Worm (Caenorhabditis elegans) whole organism, early embryonic: ENCODE results near the gene srsx-17.

Experiments used
- B0310.2 ChIP-seq: sonication (generic microtip); optimal IDR thresholded peaks from 2 replicates; lab custom pipeline; 2016; ENCODE audit warnings: mild to moderate bottlenecking, missing genetic modification characterization, missing compliant biosample characterization
- F13C5.2 ChIP-seq: sonication (generic microtip); optimal IDR thresholded peaks from 2 replicates; lab custom pipeline; 2017; ENCODE audit warnings: mild to moderate bottlenecking, missing genetic modification characterization, inconsistent platforms, missing compliant biosample characterization
- ama-1 ChIP-seq: fragments of 150-350 bp; optimal IDR thresholded peaks from 2 replicates; lab custom pipeline; 2014
- ceh-13 ChIP-seq: fragments of 200-800 bp; sonication (Bioruptor generic); optimal IDR thresholded peaks from 2 replicates; lab custom pipeline; 2018; ENCODE audit warnings: mild to moderate bottlenecking, missing genetic modification characterization, missing compliant biosample characterization
- ceh-36 ChIP-seq: sonication (generic microtip); optimal IDR thresholded peaks from 2 replicates; lab custom pipeline; 2016; ENCODE audit warnings: missing genetic modification characterization, inconsistent platforms, missing compliant biosample characterization
- flt-1 ChIP-seq: fragments of 200-800 bp; sonication (Bioruptor generic); IDR thresholded peaks from 2 replicates; pipeline ENCODE4 v1.3.6; 2022; ENCODE audit warnings: missing genetic modification characterization, missing compliant biosample characterization
- hmbx-1 ChIP-seq: sonication (generic microtip); optimal IDR thresholded peaks from 2 replicates; lab custom pipeline; 2016; ENCODE audit warnings: mild to moderate bottlenecking, missing genetic modification characterization, missing compliant biosample characterization
- hnd-1 ChIP-seq: sonication (generic microtip); optimal IDR thresholded peaks from 2 replicates; lab custom pipeline; 2016; ENCODE audit warnings: missing genetic modification characterization, missing compliant biosample characterization
- pes-1 ChIP-seq: fragments of 200-800 bp; sonication (Bioruptor generic); IDR thresholded peaks from 2 replicates; pipeline ENCODE4 v1.3.6; 2022; ENCODE audit warnings: missing genetic modification reagents, missing genetic modification characterization, missing compliant biosample characterization
- scrt-1 ChIP-seq: fragments of 200-800 bp; sonication (Bioruptor generic); IDR thresholded peaks from 2 replicates; pipeline ENCODE4 v1.3.6; 2022; ENCODE audit warnings: missing genetic modification characterization, missing compliant biosample characterization
- sea-1 ChIP-seq: fragments of 200-800 bp; sonication (Bioruptor generic); conservative IDR thresholded peaks from 2 replicates; pipeline ENCODE4 v1.3.6; 2022; ENCODE audit warnings: missing genetic modification characterization, missing compliant biosample characterization
- tbx-11 ChIP-seq: fragments of 200-800 bp; sonication (Bioruptor generic); IDR thresholded peaks from 2 replicates; pipeline ENCODE4 v1.3.6; 2022; ENCODE audit warnings: missing genetic modification characterization, missing compliant biosample characterization
- tra-4 ChIP-seq: sonication (generic microtip); optimal IDR thresholded peaks from 2 replicates; lab custom pipeline; 2017; ENCODE audit warnings: missing genetic modification characterization, missing compliant biosample characterization

DNA sequence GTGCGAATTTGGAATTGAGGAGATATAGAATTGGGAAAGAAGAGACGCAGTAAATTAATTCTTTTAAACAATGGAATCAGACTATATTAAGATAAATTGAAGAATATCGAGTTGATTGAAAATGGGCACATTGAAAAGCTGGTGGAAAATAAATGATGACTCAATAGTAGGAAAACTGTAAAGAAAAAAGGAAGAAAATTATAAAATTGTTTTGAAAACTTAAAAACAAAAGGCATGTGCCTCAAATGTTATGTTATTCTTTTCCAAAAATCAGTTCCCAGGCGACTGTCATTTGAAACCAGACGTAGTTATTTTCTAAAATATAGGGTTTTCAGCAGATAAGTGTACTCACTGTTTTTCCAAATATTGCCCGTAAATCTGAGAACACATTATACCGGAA lies 7.6 kb upstream of the srsx-17 start, which contains the start of gene C04E6.12:
- TF ChIP-seq ama-1 (lab: Kevin White, UChicago) = no peak
- no peak for TF ChIP-seq F13C5.2 (tag; lab: Kevin White, UChicago)
- no peak for TF ChIP-seq ceh-13
- TF ChIP-seq pes-1 (GFP tag; lab: Robert Waterston, UW) = no peak
- TF ChIP-seq B0310.2 (tag; lab: Kevin White, UChicago) = no peak
- no peak for TF ChIP-seq hnd-1 (tag; lab: Kevin White, UChicago)
- TF ChIP-seq tra-4 (tag; lab: Kevin White, UChicago) = no peak
- no peak for TF ChIP-seq flt-1 (GFP tag; lab: Robert Waterston, UW)
- no peak for TF ChIP-seq sea-1 (GFP tag; lab: Robert Waterston, UW)
- no peak for TF ChIP-seq hmbx-1
- TF ChIP-seq tbx-11 = no peak
- TF ChIP-seq ceh-36 (tag; lab: Kevin White, UChicago) = no peak
- TF ChIP-seq scrt-1 (GFP tag; lab: Robert Waterston, UW) = no peak
